Fruit fly (Drosophila melanogaster) whole organism: Measurements from ENCODE around the gene CG8925.
"Not testable (repeated sequence)": the region's sequence is repeated elsewhere in the genome, so short reads cannot be mapped to it uniquely, and the experiment has no call there.

Experiments used
- CG8478 ChIP-seq: fragments of >200 bp; optimal IDR thresholded peaks from 2 replicates; lab custom pipeline; 2018; ENCODE audit warnings: inconsistent platforms
- Dll ChIP-seq: fragments of >200 bp; optimal IDR thresholded peaks from 2 replicates; lab custom pipeline; 2017
- EcR ChIP-seq, 2 experiments: fragments of >200 bp; optimal IDR thresholded peaks; 2 replicates each; lab custom pipeline; 2017; ENCODE audit warnings: missing biosample characterization in 2 of 2, missing genetic modification characterization in 2 of 2, missing genetic modification reagents in 2 of 2
- pan ChIP-seq: fragments of >200 bp; optimal IDR thresholded peaks from 2 replicates; lab custom pipeline; 2017
- psq ChIP-seq: fragments of >200 bp; optimal IDR thresholded peaks from 2 replicates; lab custom pipeline; 2017
- usp ChIP-seq: fragments of >200 bp; optimal IDR thresholded peaks from 2 replicates; lab custom pipeline; 2017; ENCODE audit warnings: missing biosample characterization, missing genetic modification characterization, mixed read lengths

- not testable (repeated sequence) for TF ChIP-seq pan (lab: Kevin White, UChicago); EcR (GFP tag; optimal IDR thresholded peaks at IDR 0.05; lab: Kevin White, UChicago); CG8478 (lab: Kevin White, UChicago); usp (GFP tag; lab: Kevin White, UChicago); psq (lab: Kevin White, UChicago); Dll (lab: Kevin White, UChicago)
These were observed 17.7 kb downstream of the CG8925 start, which contains the start of gene Bin1 for dm6 chr3R:16189464-16189863.
